Worm (Caenorhabditis elegans): ENCODE measurements around the gene T04C9.2.

Gene T04C9.2

ce11 chrIII:5982753-5983390, 8.8 kb upstream of the T04C9.2 start (continued):
- TF ChIP-seq C16A3.4 (tag; optimal IDR thresholded peaks at IDR 0.05) (no peak), mab-9 (GFP tag; IDR thresholded peaks at IDR 0.05) (no peak), unc-62 (GFP tag; optimal IDR thresholded peaks at IDR 0.05) (no peak), aha-1 (tag; optimal IDR thresholded peaks at IDR 0.05) (no peak), Y116A8C.19 (tag; optimal IDR thresholded peaks at IDR 0.05; ENCODE audit: borderline replicate concordance) (no peak), skn-1 (tag; optimal IDR thresholded peaks at IDR 0.05) (no peak), nhr-90 (tag; optimal IDR thresholded peaks at IDR 0.05; ENCODE audit: poor library complexity) (peak; percentile 1), mdl-1 (tag; optimal IDR thresholded peaks at IDR 0.05) (no peak), grh-1 (GFP tag; IDR thresholded peaks at IDR 0.05) (no peak), lin-14 (GFP tag; optimal IDR thresholded peaks at IDR 0.05) (peak; percentile 77), unc-30 (tag; optimal IDR thresholded peaks at IDR 0.05) (no peak), efl-1 (optimal IDR thresholded peaks at IDR 0.05) (no peak), efl-1 (GFP tag; optimal IDR thresholded peaks at IDR 0.05 in 1 of 2) (no peak), pag-3 (tag; optimal IDR thresholded peaks at IDR 0.05; ENCODE audit: borderline replicate concordance, insufficient read depth) (no peak), ceh-82 (tag; optimal IDR thresholded peaks at IDR 0.05) (no peak), nhr-76 (tag; optimal IDR thresholded peaks at IDR 0.05) (no peak), lin-35 (GFP tag; optimal IDR thresholded peaks at IDR 0.05) (peak in 1 of 2 experiments; percentile 20), snu-23 (GFP tag; optimal IDR thresholded peaks at IDR 0.05) (peak; percentile 13), isw-1 (GFP tag; IDR thresholded peaks at IDR 0.05) (no peak), nhr-237 (tag; optimal IDR thresholded peaks at IDR 0.05) (no peak), rnt-1 (tag; optimal IDR thresholded peaks at IDR 0.05) (no peak), snpc-4 (tag; optimal IDR thresholded peaks at IDR 0.05) (no peak), fkh-4 (tag; optimal IDR thresholded peaks at IDR 0.05; ENCODE audit: borderline replicate concordance) (no peak), ceh-88 (GFP tag; IDR thresholded peaks at IDR 0.05) (no peak), lin-13 (GFP tag; optimal IDR thresholded peaks at IDR 0.05) (no peak), nhr-77 (tag; optimal IDR thresholded peaks at IDR 0.05) (no peak), zag-1 (tag; optimal IDR thresholded peaks at IDR 0.05) (no peak)

ce11 chrIII:5985340-5985739, 6.3 kb upstream of the T04C9.2 start, which contains the start of gene T04C9.3:
Gene T04C9.3, plus strand, starts transcription at chrIII:5985640.
- TF ChIP-seq nhr-85 (tag) (no peak), unc-30 (tag; optimal IDR thresholded peaks at IDR 0.05) (no peak), elt-2 (tag; optimal IDR thresholded peaks at IDR 0.05) (no peak), zag-1 (tag; optimal IDR thresholded peaks at IDR 0.05) (no peak)

DNA sequence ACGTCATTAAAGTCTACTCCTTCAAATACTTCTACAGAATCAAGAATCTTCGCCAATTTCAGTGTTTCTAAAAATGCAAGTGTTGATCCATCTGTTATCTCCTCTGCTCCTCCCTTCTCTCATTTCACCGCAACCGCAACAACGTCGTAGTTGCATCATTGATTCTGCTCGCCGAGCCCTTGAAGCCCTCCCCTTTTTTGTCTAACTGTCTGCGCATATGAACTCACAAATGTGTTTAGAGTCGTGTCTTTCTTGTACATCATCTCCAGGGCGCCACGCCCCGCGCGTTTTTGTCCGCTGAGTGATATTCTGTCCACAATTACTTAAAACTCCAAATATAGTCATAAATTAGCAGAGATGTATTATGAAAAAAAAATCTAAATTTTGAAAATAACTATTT, 3.7 kb upstream of the T04C9.2 start:
- TF ChIP-seq lin-14 (GFP tag; optimal IDR thresholded peaks at IDR 0.05) (peak; percentile 50), lsy-2 (tag; optimal IDR thresholded peaks at IDR 0.05) (peak in 1 of 2 experiments; percentile 16), C34B4.2 (tag; optimal IDR thresholded peaks at IDR 0.05) (no peak), lin-39 (tag; optimal IDR thresholded peaks at IDR 0.05) (no peak), unc-98 (GFP tag; IDR thresholded peaks at IDR 0.05) (no peak), ceh-82 (tag; optimal IDR thresholded peaks at IDR 0.05) (peak in 1 of 3 experiments; percentile 14), ces-1 (GFP tag; optimal IDR thresholded peaks at IDR 0.05) (no peak), xbp-1 (tag; optimal IDR thresholded peaks at IDR 0.05) (no peak), nhr-19 (GFP tag; conservative IDR thresholded peaks at IDR 0.05) (0 out of 2 replicates have a peak, but pooled peaks have one; percentile 12), rnt-1 (tag; optimal IDR thresholded peaks at IDR 0.05) (peak; percentile 28), lir-3 (tag; optimal IDR thresholded peaks at IDR 0.05; ENCODE audit: poor library complexity) (no peak), lin-35 (GFP tag; optimal IDR thresholded peaks at IDR 0.05) (peak in 1 of 2 experiments; percentile 4), mep-1 (tag; optimal IDR thresholded peaks at IDR 0.05) (peak; percentile 15), efl-1 (optimal IDR thresholded peaks at IDR 0.05) (no peak), efl-1 (GFP tag; optimal IDR thresholded peaks at IDR 0.05 in 1 of 2) (no peak), mab-9 (GFP tag; IDR thresholded peaks at IDR 0.05) (no peak), nhr-84 (tag; optimal IDR thresholded peaks at IDR 0.05) (no peak), ztf-11 (tag; optimal IDR thresholded peaks at IDR 0.05) (no peak), egl-27 (tag; optimal IDR thresholded peaks at IDR 0.05) (no peak), lin-13 (GFP tag; optimal IDR thresholded peaks at IDR 0.05) (no peak), egl-13 (tag; optimal IDR thresholded peaks at IDR 0.05) (peak; percentile 9), sup-37 (GFP tag; optimal IDR thresholded peaks at IDR 0.05) (no peak), nhr-71 (tag; optimal IDR thresholded peaks at IDR 0.05) (peak; percentile 7), blmp-1 (tag; optimal IDR thresholded peaks at IDR 0.05) (no peak)
